Worm (Caenorhabditis elegans) whole organism, L1 larva: ENCODE results near the gene sym-2.

Source experiments
- C04F5.9 ChIP-seq: sonication (generic microtip); optimal IDR thresholded peaks from 2 replicates; lab custom pipeline; 2016; ENCODE audit warnings: missing genetic modification characterization, missing compliant biosample characterization
- C16A3.4 ChIP-seq: fragments of 150-350 bp; optimal IDR thresholded peaks from 2 replicates; lab custom pipeline; 2014; ENCODE audit warnings: missing biosample characterization, missing genetic modification characterization
- blmp-1 ChIP-seq: fragments of 150-350 bp; optimal IDR thresholded peaks from 2 replicates; lab custom pipeline; 2014; ENCODE audit warnings: missing biosample characterization, missing genetic modification characterization
- ceh-90 ChIP-seq: sonication (generic microtip); optimal IDR thresholded peaks from 2 replicates; lab custom pipeline; 2016; ENCODE audit warnings: missing genetic modification characterization, missing compliant biosample characterization
- dsc-1 ChIP-seq: sonication (generic microtip); optimal IDR thresholded peaks from 2 replicates; lab custom pipeline; 2016; ENCODE audit warnings: mild to moderate bottlenecking, missing genetic modification characterization, missing compliant biosample characterization
- efl-1 ChIP-seq, 4 experiments: fragments of 150-350 bp; optimal IDR thresholded peaks in 3 of 4; peaks in 1 of 4; 1 replicate in 1 of 4; 2 replicates in 3 of 4; lab custom pipeline; 2014; ENCODE audit warnings: missing biosample characterization in 2 of 4, missing genetic modification characterization in 2 of 4, missing genetic modification reagents in 2 of 4
- egl-27 ChIP-seq, 2 experiments: fragments of 150-350 bp in 1 of 2; sonication (generic microtip); optimal IDR thresholded peaks; 3 replicates each; lab custom pipeline; 2017 to 2018; ENCODE audit warnings: missing biosample characterization in 2 of 2, missing genetic modification characterization in 2 of 2, missing genetic modification reagents in 2 of 2
- elt-2 ChIP-seq: sonication (generic microtip); optimal IDR thresholded peaks from 2 replicates; lab custom pipeline; 2016; ENCODE audit warnings: missing genetic modification characterization, mild to moderate bottlenecking, inconsistent platforms, missing compliant biosample characterization, missing genetic modification reagents
- elt-3 ChIP-seq, 6 experiments: fragments of 150-350 bp in 1 of 6; sonication (generic microtip); optimal IDR thresholded peaks; 2 replicates each; lab custom pipeline; 2017 to 2018; ENCODE audit warnings: missing biosample characterization in 6 of 6, missing genetic modification characterization in 6 of 6, inconsistent platforms in 1 of 6
- fkh-8 ChIP-seq: sonication (generic microtip); optimal IDR thresholded peaks from 2 replicates; lab custom pipeline; 2016; ENCODE audit warnings: mild to moderate bottlenecking, missing genetic modification characterization, missing compliant biosample characterization
- fos-1 ChIP-seq: fragments of 150-350 bp; optimal IDR thresholded peaks from 2 replicates; lab custom pipeline; 2014; ENCODE audit warnings: missing biosample characterization, missing genetic modification characterization
- hlh-17 ChIP-seq: fragments of 200-800 bp; sonication (Bioruptor generic); optimal IDR thresholded peaks from 2 replicates; lab custom pipeline; 2018; ENCODE audit warnings: missing genetic modification characterization, mild to moderate bottlenecking, missing compliant biosample characterization, moderate library complexity, borderline replicate concordance
- lin-13 ChIP-seq: fragments of 150-350 bp; optimal IDR thresholded peaks from 2 replicates; lab custom pipeline; 2014; ENCODE audit warnings: missing biosample characterization, missing genetic modification reagents, missing genetic modification characterization
- lin-14 ChIP-seq: fragments of 200-800 bp; sonication (Bioruptor generic); optimal IDR thresholded peaks from 2 replicates; lab custom pipeline; 2018; ENCODE audit warnings: mild to moderate bottlenecking, missing genetic modification characterization, moderate library complexity, missing compliant biosample characterization
- lin-35 ChIP-seq, 2 experiments: fragments of 150-350 bp; optimal IDR thresholded peaks; 2 replicates each; lab custom pipeline; 2014; ENCODE audit warnings: missing biosample characterization in 2 of 2, missing genetic modification characterization in 2 of 2, missing genetic modification reagents in 2 of 2
- lsy-2 ChIP-seq, 2 experiments: fragments of 150-350 bp; optimal IDR thresholded peaks; 2 replicates each; lab custom pipeline; 2014; ENCODE audit warnings: missing biosample characterization in 2 of 2, missing genetic modification characterization in 2 of 2
- mab-9 ChIP-seq: fragments of 200-800 bp; sonication (Bioruptor generic); IDR thresholded peaks from 2 replicates; pipeline ENCODE4 v1.3.6; 2022; ENCODE audit warnings: missing genetic modification reagents, missing genetic modification characterization, missing compliant biosample characterization
- mep-1 ChIP-seq: fragments of 150-350 bp; optimal IDR thresholded peaks from 2 replicates; lab custom pipeline; 2014; ENCODE audit warnings: missing biosample characterization, missing genetic modification characterization
- nhr-12 ChIP-seq: sonication (generic microtip); optimal IDR thresholded peaks from 2 replicates; lab custom pipeline; 2017; ENCODE audit warnings: missing biosample characterization, missing genetic modification characterization
- nhr-19 ChIP-seq: fragments of 200-800 bp; sonication (Bioruptor generic); conservative IDR thresholded peaks from 2 replicates; pipeline ENCODE4 v1.3.6; 2022; ENCODE audit warnings: missing genetic modification characterization, missing compliant biosample characterization
- nhr-237 ChIP-seq: fragments of 150-350 bp; optimal IDR thresholded peaks from 2 replicates; lab custom pipeline; 2014; ENCODE audit warnings: missing biosample characterization, missing genetic modification characterization
- nhr-28 ChIP-seq: fragments of 150-350 bp; optimal IDR thresholded peaks from 2 replicates; lab custom pipeline; 2014; ENCODE audit warnings: missing biosample characterization, missing genetic modification characterization
- nhr-85 ChIP-seq: sonication (generic microtip); peaks from one replicate; lab custom pipeline; 2016; ENCODE audit warnings: missing genetic modification characterization, inconsistent platforms, missing compliant biosample characterization
- snpc-4 ChIP-seq: fragments of 150-350 bp; optimal IDR thresholded peaks from 2 replicates; lab custom pipeline; 2014; ENCODE audit warnings: missing biosample characterization, missing genetic modification characterization
- unc-86 ChIP-seq: sonication (generic microtip); optimal IDR thresholded peaks from 2 replicates; lab custom pipeline; 2016; ENCODE audit warnings: missing genetic modification characterization, missing compliant biosample characterization
- unc-98 ChIP-seq: fragments of 200-800 bp; sonication (Bioruptor generic); IDR thresholded peaks from 2 replicates; pipeline ENCODE4 v1.3.6; 2022; ENCODE audit warnings: missing genetic modification characterization, missing compliant biosample characterization
- xbp-1 ChIP-seq: sonication (generic microtip); optimal IDR thresholded peaks from 2 replicates; lab custom pipeline; 2016; ENCODE audit warnings: missing genetic modification characterization, missing compliant biosample characterization
- zip-4 ChIP-seq: fragments of 200-800 bp; sonication (Bioruptor generic); optimal IDR thresholded peaks from 2 replicates; lab custom pipeline; 2018; ENCODE audit warnings: mild to moderate bottlenecking, missing genetic modification characterization, moderate library complexity, missing compliant biosample characterization

Gene sym-2

ce11 chrII:9211684-9212083, 23.4 kb upstream of the sym-2 start (continued):
- TF ChIP-seq dsc-1 (tag; lab: Kevin White, UChicago) (no peak), nhr-237 (tag; lab: Kevin White, UChicago) (no peak), efl-1 (optimal IDR thresholded peaks at IDR 0.05; lab: Kevin White, UChicago) (peak in 1 of 2 experiments; percentile 32), efl-1 (GFP tag; optimal IDR thresholded peaks at IDR 0.05 in 1 of 2; lab: Kevin White, UChicago) (no peak), lin-13 (GFP tag; lab: Kevin White, UChicago) (no peak), hlh-17 (GFP tag; lab: Kevin White, UChicago) (no peak), snpc-4 (tag; lab: Kevin White, UChicago) (peak; percentile 92), zip-4 (GFP tag; lab: Kevin White, UChicago) (no peak)

DNA sequence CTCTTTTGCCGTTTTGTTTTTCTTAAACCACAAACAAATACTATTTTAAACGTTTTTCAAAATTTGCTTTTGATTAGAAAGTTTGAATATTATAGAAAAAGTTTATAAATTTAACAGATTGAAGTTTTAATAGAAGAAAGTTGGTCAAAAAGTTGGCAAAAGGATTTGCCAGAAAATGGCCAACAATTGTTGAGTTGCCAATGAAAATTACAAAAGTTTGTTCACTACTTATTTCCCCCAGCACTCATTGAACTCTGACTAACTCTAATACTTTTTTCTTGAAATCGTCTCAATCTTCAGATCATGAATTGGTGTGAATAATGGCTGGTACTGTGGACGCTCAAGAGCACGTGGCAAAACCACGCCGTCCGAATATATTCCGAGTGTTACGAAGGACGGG, 21.8 kb upstream of the sym-2 start, which contains the start of gene ZK1067.4:
TSS of gene ZK1067.4 (plus strand) at position 301 of the 400 bp plus-strand sequence.
- no peak for TF ChIP-seq unc-98 (GFP tag; lab: Robert Waterston, UW)

DNA sequence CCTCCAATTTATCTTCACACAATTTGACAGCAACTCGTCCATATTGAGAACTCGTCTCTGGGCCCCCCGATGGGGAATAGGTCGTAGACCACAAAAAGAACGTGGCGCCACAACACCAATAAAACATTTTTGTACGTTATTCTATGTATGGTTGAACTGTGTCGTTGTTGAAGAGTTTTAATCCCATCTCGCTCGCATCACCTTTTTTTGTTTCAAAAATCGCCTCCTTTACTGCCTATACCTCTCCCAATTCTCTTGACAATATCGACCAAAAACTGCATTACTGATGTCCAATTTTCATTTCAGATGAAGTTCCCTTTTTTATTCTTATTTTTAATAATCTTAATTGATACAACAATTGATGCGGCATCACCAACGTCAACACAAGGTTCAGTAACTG, 8.9 kb upstream of the sym-2 start, which contains the start of gene let-23:
TSS of gene let-23 (plus strand) at position 301 of the 400 bp plus-strand sequence.
- no peak for TF ChIP-seq efl-1 (optimal IDR thresholded peaks at IDR 0.05; lab: Kevin White, UChicago)
- TF ChIP-seq efl-1 (GFP tag; optimal IDR thresholded peaks at IDR 0.05 in 1 of 2; lab: Kevin White, UChicago), result peak in 1 of 2 experiments; percentile 32
- no peak for TF ChIP-seq nhr-28 (tag; lab: Kevin White, UChicago)

ce11 chrII:9196325-9196724, 8.0 kb upstream of the sym-2 start:
- TF ChIP-seq C04F5.9 (tag; lab: Kevin White, UChicago) (no peak), lin-35 (GFP tag; optimal IDR thresholded peaks at IDR 0.05; lab: Kevin White, UChicago) (peak in 1 of 2 experiments; percentile 8), xbp-1 (no peak), elt-2 (peak; percentile 49), ceh-90 (tag; lab: Kevin White, UChicago) (no peak), fos-1 (tag; lab: Kevin White, UChicago) (no peak)

DNA sequence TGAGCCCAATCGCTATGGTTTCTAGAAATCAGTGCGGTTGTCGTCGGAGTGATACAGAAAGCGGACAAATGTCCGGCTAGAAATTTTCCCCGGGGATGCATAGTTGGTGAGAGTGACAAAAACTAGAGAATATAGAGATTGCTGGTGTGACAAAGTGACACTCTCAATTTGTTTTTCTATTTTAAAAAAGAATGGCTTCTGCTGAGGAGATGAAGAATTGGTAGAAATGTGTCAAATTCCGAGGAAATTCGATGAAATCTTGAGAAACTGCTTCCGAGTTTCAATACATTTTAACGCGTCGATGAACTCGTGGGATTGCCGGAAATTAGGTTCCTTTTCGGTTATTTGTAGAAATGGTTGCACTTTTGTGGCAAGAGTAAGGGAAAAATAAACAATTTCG, 5.9 kb upstream of the sym-2 start, which contains the start of gene twk-4:
TSS of gene twk-4 (minus strand) at position 101 of the 400 bp plus-strand sequence.
- TF ChIP-seq efl-1 (optimal IDR thresholded peaks at IDR 0.05; lab: Kevin White, UChicago) (no peak), efl-1 (GFP tag; optimal IDR thresholded peaks at IDR 0.05 in 1 of 2; lab: Kevin White, UChicago) (peak in 1 of 2 experiments; percentile 27), snpc-4 (tag; lab: Kevin White, UChicago) (no peak), unc-86 (tag; lab: Kevin White, UChicago) (no peak)

ce11 chrII:9190513-9191099, 2.3 kb upstream of the sym-2 start:
- TF ChIP-seq egl-27 (tag; optimal IDR thresholded peaks at IDR 0.05; lab: Kevin White, UChicago) (no peak), C16A3.4 (tag; lab: Kevin White, UChicago) (no peak), nhr-12 (no peak), blmp-1 (tag; lab: Kevin White, UChicago) (peak; percentile 62)
- TF ChIP-seq, all 84 proteins: peak for 1

DNA sequence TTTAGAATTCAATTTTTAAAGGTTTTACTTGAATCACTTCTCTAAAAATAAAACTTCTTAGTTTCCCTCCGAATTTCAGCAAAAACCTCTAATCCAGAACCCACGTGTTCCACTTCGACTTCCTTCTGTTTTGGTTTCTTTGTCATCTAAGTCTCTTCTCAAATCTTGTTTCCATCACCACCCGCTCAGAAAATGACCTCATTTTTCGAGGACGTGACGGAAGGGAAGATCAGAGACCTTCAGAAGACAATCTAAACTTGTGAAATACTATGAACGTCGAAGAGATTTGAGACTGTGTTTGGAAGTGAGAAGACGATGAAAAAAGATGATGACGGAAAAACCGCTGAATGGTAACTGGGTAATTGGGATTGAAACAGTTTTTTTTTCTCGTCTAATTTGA, 1.4 kb upstream of the sym-2 start:
- TF ChIP-seq mab-9 (GFP tag; lab: Robert Waterston, UW) (no peak), lin-14 (GFP tag; lab: Kevin White, UChicago) (peak; percentile 70), nhr-85 (tag; lab: Kevin White, UChicago) (peak; percentile 86), blmp-1 (tag; lab: Kevin White, UChicago) (peak; percentile 79), mep-1 (peak; percentile 38), elt-3 (tag; optimal IDR thresholded peaks at IDR 0.05; lab: Kevin White, UChicago) (peak in 1 of 6 experiments; percentile 17)

DNA sequence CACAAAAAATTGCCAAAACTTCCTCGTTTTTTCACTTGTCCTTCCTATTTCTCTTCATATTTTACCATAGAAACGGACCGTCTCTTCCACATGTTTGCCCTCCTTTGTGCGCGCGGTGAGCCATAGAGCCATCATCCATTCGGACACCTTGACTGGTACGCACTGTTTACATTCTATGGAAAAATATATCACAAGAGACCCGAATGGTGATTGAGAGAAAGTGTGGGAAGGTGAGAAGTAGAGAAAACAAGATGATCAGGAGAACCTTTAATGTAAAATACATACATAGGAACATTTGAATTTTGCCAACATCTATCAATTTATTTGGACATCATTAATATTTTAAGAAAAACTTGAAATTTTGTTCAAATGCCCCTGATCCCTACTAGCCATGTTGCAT, 2.4 kb downstream of the sym-2 start:
- no peak for TF ChIP-seq mab-9 (GFP tag; lab: Robert Waterston, UW)
- no peak for TF ChIP-seq nhr-19 (GFP tag; lab: Robert Waterston, UW)
- no peak for TF ChIP-seq zip-4 (GFP tag; lab: Kevin White, UChicago)
- no peak for TF ChIP-seq lsy-2 (tag; optimal IDR thresholded peaks at IDR 0.05; lab: Kevin White, UChicago)
- no peak for TF ChIP-seq egl-27 (tag; optimal IDR thresholded peaks at IDR 0.05; lab: Kevin White, UChicago)
- no peak for TF ChIP-seq fkh-8 (tag; lab: Kevin White, UChicago)
- TF ChIP-seq nhr-28 (tag; lab: Kevin White, UChicago), result no peak
- TF ChIP-seq unc-98 (GFP tag; lab: Robert Waterston, UW), result no peak
